Fruit fly (Drosophila melanogaster): ENCODE results near the gene Kap-alpha3.

Kap-alpha3 gene

DNA sequence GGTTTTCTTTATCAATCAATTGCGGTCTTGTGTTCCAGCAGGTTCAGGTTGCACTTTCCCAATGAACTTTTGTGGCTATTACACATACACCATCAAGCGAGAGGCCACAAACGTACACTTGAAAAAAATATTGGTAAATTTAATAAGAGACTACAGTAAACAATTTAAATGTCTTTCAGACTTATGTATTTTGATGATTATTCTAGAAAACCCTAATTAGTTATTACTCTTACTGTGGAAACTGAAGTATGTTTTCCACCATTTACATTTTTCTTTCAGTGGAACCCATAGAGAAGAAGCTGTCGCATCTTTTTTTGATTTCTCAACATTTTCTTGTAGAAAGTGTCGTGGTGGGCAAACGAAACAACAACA, 43.4 kb downstream of the Kap-alpha3 start (continued):
- TF ChIP-seq luna (GFP tag; optimal IDR thresholded peaks at IDR 0.05), result peak; percentile 80
- peak; percentile 82 for TF ChIP-seq CG14965 (GFP tag; optimal IDR thresholded peaks at IDR 0.05; ENCODE audit: borderline replicate concordance)
- peak; percentile 88 for TF ChIP-seq slp2 (GFP tag; optimal IDR thresholded peaks at IDR 0.05)
- peak; percentile 89 for TF ChIP-seq CG7786 (GFP tag; optimal IDR thresholded peaks at IDR 0.05)
- no peak for TF ChIP-seq prd (optimal IDR thresholded peaks at IDR 0.05)
- peak; percentile 93 for TF ChIP-seq prd (GFP tag; IDR thresholded peaks at IDR 0.05)
- TF ChIP-seq trh (GFP tag; optimal IDR thresholded peaks at IDR 0.05), result peak; percentile 80
- TF ChIP-seq CG30020 (tag; optimal IDR thresholded peaks at IDR 0.05), result peak; percentile 73
- TF ChIP-seq CG8388 (GFP tag; optimal IDR thresholded peaks at IDR 0.05), result peak; percentile 96
- TF ChIP-seq CG4360 (GFP tag; IDR thresholded peaks at IDR 0.05), result no peak
- peak; percentile 90 for TF ChIP-seq CG14014 (GFP tag; IDR thresholded peaks at IDR 0.05)
- peak; percentile 82 for TF ChIP-seq danr (GFP tag; IDR thresholded peaks at IDR 0.05)
- peak; percentile 93 for TF ChIP-seq CG10366 (GFP tag; IDR thresholded peaks at IDR 0.05)
- peak; percentile 82 for TF ChIP-seq bcd (GFP tag; optimal IDR thresholded peaks at IDR 0.05)
- TF ChIP-seq CG10565 (GFP tag; optimal IDR thresholded peaks at IDR 0.05), result peak; percentile 77
- TF ChIP-seq CG5180 (GFP tag; optimal IDR thresholded peaks at IDR 0.05), result no peak
- peak; percentile 67 for TF ChIP-seq CG7987 (GFP tag; optimal IDR thresholded peaks at IDR 0.05)
- TF ChIP-seq CG13296 (GFP tag; optimal IDR thresholded peaks at IDR 0.05), result peak; percentile 81
- TF ChIP-seq tin (GFP tag; optimal IDR thresholded peaks at IDR 0.05), result peak; percentile 90
- peak; percentile 83 for TF ChIP-seq pho (GFP tag; optimal IDR thresholded peaks at IDR 0.05)
- peak; percentile 90 for TF ChIP-seq CG11695 (GFP tag; IDR thresholded peaks at IDR 0.05)
- TF ChIP-seq CG4730 (GFP tag; IDR thresholded peaks at IDR 0.05), result peak; percentile 86
- TF ChIP-seq so (GFP tag; IDR thresholded peaks at IDR 0.05), result peak; percentile 90
- TF ChIP-seq shn (GFP tag; optimal IDR thresholded peaks at IDR 0.05), result peak; percentile 83
- TF ChIP-seq CG9932 (GFP tag; IDR thresholded peaks at IDR 0.05), result no peak; the same call in 1 of the 2 replicates
- peak; percentile 59 for TF ChIP-seq CG10321 (GFP tag; IDR thresholded peaks at IDR 0.05)
- TF ChIP-seq esg (GFP tag; conservative IDR thresholded peaks at IDR 0.05), result peak; percentile 92
- TF ChIP-seq ash1 (GFP tag; optimal IDR thresholded peaks at IDR 0.05), result no peak
- TF ChIP-seq CG6854 (GFP tag; optimal IDR thresholded peaks at IDR 0.05), result peak; percentile 76
- peak; percentile 93 for TF ChIP-seq sob (GFP tag; IDR thresholded peaks at IDR 0.05)
- peak; percentile 90 for TF ChIP-seq CG8944 (GFP tag; optimal IDR thresholded peaks at IDR 0.05)
- peak; percentile 74 for TF ChIP-seq CG31224 (GFP tag; IDR thresholded peaks at IDR 0.05)
- peak; percentile 83 for TF ChIP-seq fd3F (GFP tag; optimal IDR thresholded peaks at IDR 0.05)
- no peak for TF ChIP-seq Bgb (GFP tag; IDR thresholded peaks at IDR 0.05; ENCODE audit: partially characterized antibody)
- no peak for TF ChIP-seq pan (optimal IDR thresholded peaks at IDR 0.05)
- TF ChIP-seq pan (GFP tag; optimal IDR thresholded peaks at IDR 0.05 in 1 of 2, IDR thresholded peaks at IDR 0.05 in 1 of 2), result peak in 1 of 2 experiments; percentile 93
- TF ChIP-seq BtbVII (GFP tag; optimal IDR thresholded peaks at IDR 0.05), result peak; percentile 85
- TF ChIP-seq Taf1 (GFP tag; IDR thresholded peaks at IDR 0.05), result peak; percentile 63; the same call in 1 of the 2 replicates
- TF ChIP-seq Blimp-1 (GFP tag; optimal IDR thresholded peaks at IDR 0.05), result peak; percentile 96
- no peak for TF ChIP-seq Lpt (GFP tag; optimal IDR thresholded peaks at IDR 0.05)
- TF ChIP-seq CG6254 (GFP tag; optimal IDR thresholded peaks at IDR 0.05), result peak; percentile 93
- peak; percentile 72 for TF ChIP-seq Vsx1 (GFP tag; optimal IDR thresholded peaks at IDR 0.05)
- TF ChIP-seq CG8290 (GFP tag; optimal IDR thresholded peaks at IDR 0.05), result peak; percentile 77
- TF ChIP-seq CG8290 (tag; optimal IDR thresholded peaks at IDR 0.05), result peak in 1 of 2 experiments; percentile 66
- TF ChIP-seq sim (GFP tag; IDR thresholded peaks at IDR 0.05), result peak; percentile 91
- peak; percentile 82 for TF ChIP-seq CG10431 (GFP tag; optimal IDR thresholded peaks at IDR 0.05)
- no peak for TF ChIP-seq pzg (GFP tag; optimal IDR thresholded peaks at IDR 0.05)
- peak; percentile 50 for TF ChIP-seq gcm2 (GFP tag; optimal IDR thresholded peaks at IDR 0.05)
- TF ChIP-seq sug (tag; optimal IDR thresholded peaks at IDR 0.05), result peak; percentile 26
- no peak for TF ChIP-seq amos (GFP tag; IDR thresholded peaks at IDR 0.05; ENCODE audit: partially characterized antibody)
- peak; percentile 96 for TF ChIP-seq fd96Cb (tag; optimal IDR thresholded peaks at IDR 0.05)
- TF ChIP-seq CkIIα-i1 (GFP tag; IDR thresholded peaks at IDR 0.05), result peak; percentile 39; the same call in 1 of the 2 replicates

Data from whole organism, embryonic.